Fruit fly (Drosophila melanogaster): ENCODE measurements around the gene Tsf2.

dm6 chr3L:12506963-12507552, 26.5 kb downstream of the Tsf2 start:
- no peak for TF ChIP-seq pan (optimal IDR thresholded peaks at IDR 0.05)
- TF ChIP-seq EcR (GFP tag; optimal IDR thresholded peaks at IDR 0.05) = no peak
- TF ChIP-seq Dll (optimal IDR thresholded peaks at IDR 0.05) = no peak
- TF ChIP-seq psq (optimal IDR thresholded peaks at IDR 0.05) = no peak
- TF ChIP-seq usp (GFP tag; optimal IDR thresholded peaks at IDR 0.05) = no peak

Measured in whole organism.